Worm (Caenorhabditis elegans) whole organism, L1 larva: ENCODE data around the gene reps-1.

Experiments used
- C04F5.9 ChIP-seq: sonication (generic microtip); optimal IDR thresholded peaks from 2 replicates; lab custom pipeline; 2016; ENCODE audit warnings: missing genetic modification characterization, missing compliant biosample characterization
- C16A3.4 ChIP-seq: fragments of 150-350 bp; optimal IDR thresholded peaks from 2 replicates; lab custom pipeline; 2014; ENCODE audit warnings: missing biosample characterization, missing genetic modification characterization
- C34B4.2 ChIP-seq: sonication (generic microtip); optimal IDR thresholded peaks from 2 replicates; lab custom pipeline; 2017; ENCODE audit warnings: mild to moderate bottlenecking, missing genetic modification characterization, missing compliant biosample characterization
- Y116A8C.19 ChIP-seq: sonication (generic microtip); optimal IDR thresholded peaks from 2 replicates; lab custom pipeline; 2016; ENCODE audit warnings: missing compliant biosample characterization, missing genetic modification characterization, borderline replicate concordance
- aha-1 ChIP-seq: fragments of 150-350 bp; optimal IDR thresholded peaks from 2 replicates; lab custom pipeline; 2014; ENCODE audit warnings: missing biosample characterization, missing genetic modification characterization
- alr-1 ChIP-seq: fragments of 200-800 bp; sonication (Bioruptor generic); optimal IDR thresholded peaks from 2 replicates; lab custom pipeline; 2018; ENCODE audit warnings: borderline replicate concordance, mild to moderate bottlenecking, missing genetic modification characterization, missing compliant biosample characterization
- ama-1 ChIP-seq: fragments of 150-350 bp; optimal IDR thresholded peaks from 2 replicates; lab custom pipeline; 2014
- blmp-1 ChIP-seq: fragments of 150-350 bp; optimal IDR thresholded peaks from 2 replicates; lab custom pipeline; 2014; ENCODE audit warnings: missing biosample characterization, missing genetic modification characterization
- ceh-82 ChIP-seq, 3 experiments: fragments of 150-350 bp in 1 of 3; sonication (generic microtip) in 2 of 3; optimal IDR thresholded peaks; 2 replicates each; lab custom pipeline; 2014 to 2017; ENCODE audit warnings: missing biosample characterization in 3 of 3, missing genetic modification characterization in 3 of 3
- ceh-88 ChIP-seq: fragments of 200-800 bp; sonication (Bioruptor generic); IDR thresholded peaks from 2 replicates; pipeline ENCODE4 v1.3.6; 2022; ENCODE audit warnings: missing genetic modification characterization, missing compliant biosample characterization
- ces-1 ChIP-seq: fragments of 150-350 bp; optimal IDR thresholded peaks from 2 replicates; lab custom pipeline; 2014; ENCODE audit warnings: missing biosample characterization, missing genetic modification reagents, missing genetic modification characterization
- dpl-1 ChIP-seq, 3 experiments: fragments of 150-350 bp in 2 of 3; sonication (generic microtip) in 1 of 3; optimal IDR thresholded peaks; 2 replicates each; lab custom pipeline; 2014 to 2017; ENCODE audit warnings: missing biosample characterization in 3 of 3, missing genetic modification characterization in 3 of 3, missing genetic modification reagents in 3 of 3
- dsc-1 ChIP-seq: sonication (generic microtip); optimal IDR thresholded peaks from 2 replicates; lab custom pipeline; 2016; ENCODE audit warnings: mild to moderate bottlenecking, missing genetic modification characterization, missing compliant biosample characterization
- efl-1 ChIP-seq, 4 experiments: fragments of 150-350 bp; optimal IDR thresholded peaks in 3 of 4; peaks in 1 of 4; 1 replicate in 1 of 4; 2 replicates in 3 of 4; lab custom pipeline; 2014; ENCODE audit warnings: missing biosample characterization in 2 of 4, missing genetic modification characterization in 2 of 4, missing genetic modification reagents in 2 of 4
- efl-3 ChIP-seq: fragments of 200-800 bp; sonication (Bioruptor generic); optimal IDR thresholded peaks from 2 replicates; lab custom pipeline; 2018; ENCODE audit warnings: mild to moderate bottlenecking, missing genetic modification characterization, missing compliant biosample characterization
- egl-27 ChIP-seq, 2 experiments: fragments of 150-350 bp in 1 of 2; sonication (generic microtip); optimal IDR thresholded peaks; 3 replicates each; lab custom pipeline; 2017 to 2018; ENCODE audit warnings: missing biosample characterization in 2 of 2, missing genetic modification characterization in 2 of 2, missing genetic modification reagents in 2 of 2
- elt-2 ChIP-seq: sonication (generic microtip); optimal IDR thresholded peaks from 2 replicates; lab custom pipeline; 2016; ENCODE audit warnings: missing genetic modification characterization, mild to moderate bottlenecking, inconsistent platforms, missing compliant biosample characterization, missing genetic modification reagents
- elt-3 ChIP-seq, 6 experiments: fragments of 150-350 bp in 1 of 6; sonication (generic microtip); optimal IDR thresholded peaks; 2 replicates each; lab custom pipeline; 2017 to 2018; ENCODE audit warnings: missing biosample characterization in 6 of 6, missing genetic modification characterization in 6 of 6, inconsistent platforms in 1 of 6
- ets-5 ChIP-seq: fragments of 200-800 bp; sonication (Bioruptor generic); IDR thresholded peaks from 2 replicates; pipeline ENCODE4 v1.3.6; 2022; ENCODE audit warnings: missing genetic modification characterization, missing compliant biosample characterization
- fkh-10 ChIP-seq: sonication (generic microtip); optimal IDR thresholded peaks from 2 replicates; lab custom pipeline; 2017; ENCODE audit warnings: missing biosample characterization, missing genetic modification reagents, missing genetic modification characterization
- fkh-8 ChIP-seq: sonication (generic microtip); optimal IDR thresholded peaks from 2 replicates; lab custom pipeline; 2016; ENCODE audit warnings: mild to moderate bottlenecking, missing genetic modification characterization, missing compliant biosample characterization
- hlh-4 ChIP-seq: sonication (generic microtip); optimal IDR thresholded peaks from 2 replicates; lab custom pipeline; 2016; ENCODE audit warnings: mild to moderate bottlenecking, missing genetic modification characterization, missing compliant biosample characterization
- hpl-2 ChIP-seq: fragments of 150-350 bp; optimal IDR thresholded peaks from 2 replicates; lab custom pipeline; 2014; ENCODE audit warnings: missing biosample characterization, missing genetic modification reagents, missing genetic modification characterization
- irx-1 ChIP-seq: sonication (generic microtip); optimal IDR thresholded peaks from 2 replicates; lab custom pipeline; 2016; ENCODE audit warnings: missing genetic modification characterization, missing compliant biosample characterization
- isw-1 ChIP-seq: fragments of 200-800 bp; sonication (Bioruptor generic); IDR thresholded peaks from 2 replicates; pipeline ENCODE4 v1.3.6; 2022; ENCODE audit warnings: missing genetic modification characterization, missing compliant biosample characterization
- lin-15B ChIP-seq: fragments of 150-350 bp; sonication (generic microtip); optimal IDR thresholded peaks from 3 replicates; lab custom pipeline; 2014; ENCODE audit warnings: missing biosample characterization, missing genetic modification characterization
- lin-35 ChIP-seq, 2 experiments: fragments of 150-350 bp; optimal IDR thresholded peaks; 2 replicates each; lab custom pipeline; 2014; ENCODE audit warnings: missing biosample characterization in 2 of 2, missing genetic modification characterization in 2 of 2, missing genetic modification reagents in 2 of 2
- lir-3 ChIP-seq: sonication (generic microtip); optimal IDR thresholded peaks from 2 replicates; lab custom pipeline; 2016; ENCODE audit warnings: mild to moderate bottlenecking, missing genetic modification characterization, moderate library complexity, missing compliant biosample characterization; ENCODE audit not compliant: poor library complexity
- mab-9 ChIP-seq: fragments of 200-800 bp; sonication (Bioruptor generic); IDR thresholded peaks from 2 replicates; pipeline ENCODE4 v1.3.6; 2022; ENCODE audit warnings: missing genetic modification reagents, missing genetic modification characterization, missing compliant biosample characterization
- mdl-1 ChIP-seq, 2 experiments: fragments of 150-350 bp; optimal IDR thresholded peaks; 2 replicates each; lab custom pipeline; 2014 to 2017; ENCODE audit warnings: missing biosample characterization in 2 of 2, missing genetic modification characterization in 2 of 2, inconsistent platforms in 1 of 2
- mef-2 ChIP-seq: fragments of 150-350 bp; optimal IDR thresholded peaks from 2 replicates; lab custom pipeline; 2014; ENCODE audit warnings: missing biosample characterization, missing genetic modification characterization
- nhr-12 ChIP-seq: sonication (generic microtip); optimal IDR thresholded peaks from 2 replicates; lab custom pipeline; 2017; ENCODE audit warnings: missing biosample characterization, missing genetic modification characterization
- nhr-19 ChIP-seq: fragments of 200-800 bp; sonication (Bioruptor generic); conservative IDR thresholded peaks from 2 replicates; pipeline ENCODE4 v1.3.6; 2022; ENCODE audit warnings: missing genetic modification characterization, missing compliant biosample characterization
- nhr-237 ChIP-seq: fragments of 150-350 bp; optimal IDR thresholded peaks from 2 replicates; lab custom pipeline; 2014; ENCODE audit warnings: missing biosample characterization, missing genetic modification characterization
- nhr-28 ChIP-seq: fragments of 150-350 bp; optimal IDR thresholded peaks from 2 replicates; lab custom pipeline; 2014; ENCODE audit warnings: missing biosample characterization, missing genetic modification characterization
- nhr-71 ChIP-seq: sonication (generic microtip); optimal IDR thresholded peaks from 2 replicates; lab custom pipeline; 2016; ENCODE audit warnings: mild to moderate bottlenecking, missing genetic modification characterization, moderate library complexity, missing compliant biosample characterization
- nhr-76 ChIP-seq: sonication (generic microtip); optimal IDR thresholded peaks from 2 replicates; lab custom pipeline; 2017; ENCODE audit warnings: missing biosample characterization, missing genetic modification characterization
- nhr-77 ChIP-seq: fragments of 150-350 bp; optimal IDR thresholded peaks from 2 replicates; lab custom pipeline; 2014; ENCODE audit warnings: missing biosample characterization, missing genetic modification characterization
- nhr-85 ChIP-seq: sonication (generic microtip); peaks from one replicate; lab custom pipeline; 2016; ENCODE audit warnings: missing genetic modification characterization, inconsistent platforms, missing compliant biosample characterization
- rnt-1 ChIP-seq: sonication (generic microtip); optimal IDR thresholded peaks from 2 replicates; lab custom pipeline; 2016; ENCODE audit warnings: mild to moderate bottlenecking, missing genetic modification characterization, moderate library complexity, missing compliant biosample characterization
- snu-23 ChIP-seq: sonication (generic microtip); optimal IDR thresholded peaks from 2 replicates; lab custom pipeline; 2016; ENCODE audit warnings: missing genetic modification characterization, missing compliant biosample characterization
- sox-4 ChIP-seq: sonication (generic microtip); optimal IDR thresholded peaks from 2 replicates; lab custom pipeline; 2016; ENCODE audit warnings: missing genetic modification characterization, missing compliant biosample characterization
- sptf-1 ChIP-seq: fragments of 150-350 bp; optimal IDR thresholded peaks from 2 replicates; lab custom pipeline; 2014; ENCODE audit warnings: missing biosample characterization, missing genetic modification characterization
- sup-37 ChIP-seq: fragments of 200-800 bp; sonication (Bioruptor generic); optimal IDR thresholded peaks from 2 replicates; lab custom pipeline; 2018; ENCODE audit warnings: mild to moderate bottlenecking, missing genetic modification characterization, missing compliant biosample characterization
- swsn-7 ChIP-seq: sonication (generic microtip); optimal IDR thresholded peaks from 2 replicates; lab custom pipeline; 2016; ENCODE audit warnings: missing genetic modification characterization, missing compliant biosample characterization
- tbx-2 ChIP-seq: sonication (generic microtip); optimal IDR thresholded peaks from 2 replicates; lab custom pipeline; 2016; ENCODE audit warnings: missing genetic modification characterization, missing compliant biosample characterization
- unc-130 ChIP-seq: fragments of 150-350 bp; optimal IDR thresholded peaks from 2 replicates; lab custom pipeline; 2017; ENCODE audit warnings: missing biosample characterization, missing genetic modification characterization, inconsistent platforms
- unc-30 ChIP-seq: sonication (generic microtip); optimal IDR thresholded peaks from 2 replicates; lab custom pipeline; 2017; ENCODE audit warnings: missing biosample characterization, missing genetic modification characterization
- unc-62 ChIP-seq: fragments of 150-350 bp; optimal IDR thresholded peaks from 2 replicates; lab custom pipeline; 2014; ENCODE audit warnings: missing biosample characterization, missing genetic modification reagents, missing genetic modification characterization
- unc-98 ChIP-seq: fragments of 200-800 bp; sonication (Bioruptor generic); IDR thresholded peaks from 2 replicates; pipeline ENCODE4 v1.3.6; 2022; ENCODE audit warnings: missing genetic modification characterization, missing compliant biosample characterization
- vab-15 ChIP-seq: sonication (generic microtip); optimal IDR thresholded peaks from 2 replicates; lab custom pipeline; 2017; ENCODE audit warnings: missing genotype, mild to moderate bottlenecking, missing genetic modification characterization, missing compliant biosample characterization
- zag-1 ChIP-seq: fragments of 150-350 bp; optimal IDR thresholded peaks from 2 replicates; lab custom pipeline; 2014; ENCODE audit warnings: missing biosample characterization, missing genetic modification characterization
- zip-4 ChIP-seq: fragments of 200-800 bp; sonication (Bioruptor generic); optimal IDR thresholded peaks from 2 replicates; lab custom pipeline; 2018; ENCODE audit warnings: mild to moderate bottlenecking, missing genetic modification characterization, moderate library complexity, missing compliant biosample characterization
- ztf-4 ChIP-seq: fragments of 150-350 bp; optimal IDR thresholded peaks from 2 replicates; lab custom pipeline; 2014; ENCODE audit warnings: missing biosample characterization, missing genetic modification characterization

reps-1 gene

DNA sequence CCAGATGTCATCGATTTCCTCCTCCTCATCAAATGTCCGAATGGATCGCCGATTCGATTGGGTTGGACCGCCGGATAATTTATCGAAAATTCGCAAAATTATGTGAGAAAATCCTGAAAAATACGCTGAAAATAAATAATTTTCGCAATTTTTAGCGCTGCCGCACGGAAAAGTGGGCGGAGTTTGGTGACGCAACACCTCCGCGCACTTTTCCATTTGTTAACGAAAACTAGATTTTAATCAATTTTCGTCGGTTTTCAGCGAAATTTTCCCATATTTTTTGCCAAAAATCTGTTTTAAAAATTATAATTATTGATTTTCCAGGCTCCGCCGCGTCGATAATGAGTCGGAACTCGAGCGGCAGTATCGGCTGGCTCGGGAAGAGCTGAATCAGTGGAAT lies 10.7 kb upstream of the reps-1 start, which contains the start of gene Y39B6A.34 (continued):
- TF ChIP-seq lir-3 (tag; lab: Kevin White, UChicago) (no peak), unc-98 (GFP tag; lab: Robert Waterston, UW) (no peak), lin-35 (GFP tag; optimal IDR thresholded peaks at IDR 0.05; lab: Kevin White, UChicago) (peak in 1 of 2 experiments; percentile 30), ama-1 (lab: Kevin White, UChicago) (no peak), lin-15B (tag; lab: Kevin White, UChicago) (no peak), ceh-82 (tag; optimal IDR thresholded peaks at IDR 0.05; lab: Kevin White, UChicago) (peak in 1 of 3 experiments; percentile 46), nhr-19 (GFP tag; lab: Robert Waterston, UW) (peak; percentile 52), nhr-71 (tag; lab: Kevin White, UChicago) (peak; percentile 45), blmp-1 (tag; lab: Kevin White, UChicago) (no peak), unc-30 (tag; lab: Kevin White, UChicago) (no peak), ztf-4 (peak; percentile 33), Y116A8C.19 (tag; lab: Kevin White, UChicago) (no peak), unc-130 (tag; lab: Kevin White, UChicago) (no peak), nhr-12 (no peak), mab-9 (GFP tag; lab: Robert Waterston, UW) (no peak), fkh-10 (GFP tag; lab: Kevin White, UChicago) (no peak), zip-4 (no peak), ets-5 (GFP tag; lab: Robert Waterston, UW) (no peak), mdl-1 (tag; optimal IDR thresholded peaks at IDR 0.05; lab: Kevin White, UChicago) (no peak), isw-1 (no peak), fkh-8 (tag; lab: Kevin White, UChicago) (no peak), irx-1 (tag; lab: Kevin White, UChicago) (no peak), C16A3.4 (tag; lab: Kevin White, UChicago) (peak; percentile 1), C04F5.9 (tag; lab: Kevin White, UChicago) (no peak), rnt-1 (tag; lab: Kevin White, UChicago) (no peak), elt-2 (tag; lab: Kevin White, UChicago) (peak; percentile 12), dsc-1 (peak; percentile 23), egl-27 (tag; optimal IDR thresholded peaks at IDR 0.05; lab: Kevin White, UChicago) (no peak), aha-1 (tag; lab: Kevin White, UChicago) (no peak), vab-15 (tag; lab: Kevin White, UChicago) (no peak), efl-1 (optimal IDR thresholded peaks at IDR 0.05; lab: Kevin White, UChicago) (peak; percentile 2 to 40), efl-1 (GFP tag; optimal IDR thresholded peaks at IDR 0.05 in 1 of 2; lab: Kevin White, UChicago) (peak; percentile 31 to 76), nhr-85 (tag; lab: Kevin White, UChicago) (no peak), nhr-28 (tag; lab: Kevin White, UChicago) (no peak), efl-3 (no peak), hlh-4 (tag; lab: Kevin White, UChicago) (no peak), swsn-7 (tag; lab: Kevin White, UChicago) (peak; percentile 36), C34B4.2 (no peak), elt-3 (tag; optimal IDR thresholded peaks at IDR 0.05; lab: Kevin White, UChicago) (no peak), unc-62 (GFP tag; lab: Kevin White, UChicago) (no peak), hpl-2 (GFP tag; lab: Kevin White, UChicago) (no peak), alr-1 (tag; lab: Kevin White, UChicago) (no peak), sptf-1 (tag; lab: Kevin White, UChicago) (no peak), dpl-1 (GFP tag; optimal IDR thresholded peaks at IDR 0.05; lab: Kevin White, UChicago) (peak in 2 of 3 experiments; percentile 11 to 32), nhr-77 (tag; lab: Kevin White, UChicago) (no peak), sox-4 (tag; lab: Kevin White, UChicago) (no peak), tbx-2 (tag; lab: Kevin White, UChicago) (peak; percentile 15), nhr-237 (tag; lab: Kevin White, UChicago) (no peak), ces-1 (GFP tag; lab: Kevin White, UChicago) (no peak), sup-37 (GFP tag; lab: Kevin White, UChicago) (no peak), nhr-76 (tag; lab: Kevin White, UChicago) (no peak), zag-1 (tag; lab: Kevin White, UChicago) (no peak), ceh-88 (GFP tag; lab: Robert Waterston, UW) (no peak), mef-2 (tag; lab: Kevin White, UChicago) (no peak), snu-23 (GFP tag; lab: Kevin White, UChicago) (peak; percentile 38)
- TF ChIP-seq, all 84 proteins: peak for 15
